Fruit fly (Drosophila melanogaster) whole organism, embryonic: ENCODE data around the gene c12.1.
A peak's percentile ranks its signal among the peaks of the same experiment; 100 is the strongest.

Source experiments
- Atf-2 ChIP-seq: fragments of 200-800 bp; sonication (Bioruptor generic); optimal IDR thresholded peaks from 2 replicates; lab custom pipeline; 2016; ENCODE audit warnings: missing biosample characterization, missing genetic modification characterization
- Atf6 ChIP-seq: fragments of 200-800 bp; sonication (Bioruptor generic); IDR thresholded peaks from 2 replicates; pipeline ENCODE4 v1.3.6; 2022; ENCODE audit warnings: missing biosample characterization, missing genetic modification characterization
- B-H2 ChIP-seq: fragments of 200-800 bp; sonication (Bioruptor generic); optimal IDR thresholded peaks from 2 replicates; lab custom pipeline; 2018; ENCODE audit warnings: missing biosample characterization, mild to moderate bottlenecking, missing genetic modification characterization
- Bgb ChIP-seq: fragments of 200-800 bp; sonication (Bioruptor generic); IDR thresholded peaks from 2 replicates; pipeline ENCODE4 v1.3.6; 2022; ENCODE audit warnings: missing biosample characterization, missing genetic modification characterization; ENCODE audit not compliant: partially characterized antibody
- CG10565 ChIP-seq: fragments of 200-800 bp; sonication (Bioruptor generic); optimal IDR thresholded peaks from 3 replicates; lab custom pipeline; 2016; ENCODE audit warnings: missing biosample characterization, mild to moderate bottlenecking, missing genetic modification characterization
- CG14667 ChIP-seq: fragments of 200-800 bp; sonication (Bioruptor generic); IDR thresholded peaks from 2 replicates; pipeline ENCODE4 v1.3.6; 2022; ENCODE audit warnings: missing biosample characterization, missing genetic modification characterization
- CG16813 ChIP-seq: fragments of 200-800 bp; sonication (Bioruptor generic); IDR thresholded peaks from 3 replicates; pipeline ENCODE4 v1.3.6; 2022; ENCODE audit warnings: missing biosample characterization, missing genetic modification characterization; ENCODE audit not compliant: partially characterized antibody
- CG16863 ChIP-seq: fragments of 200-800 bp; sonication (Bioruptor generic); optimal IDR thresholded peaks from 3 replicates; lab custom pipeline; 2016; ENCODE audit warnings: missing biosample characterization, missing genetic modification characterization
- CG17385 ChIP-seq: fragments of 200-800 bp; sonication (Bioruptor generic); optimal IDR thresholded peaks from 3 replicates; lab custom pipeline; 2018; ENCODE audit warnings: missing biosample characterization, mild to moderate bottlenecking, missing genetic modification characterization
- CG1792 ChIP-seq: fragments of 200-800 bp; sonication (Bioruptor generic); optimal IDR thresholded peaks from 2 replicates; lab custom pipeline; 2016; ENCODE audit warnings: missing biosample characterization, missing genetic modification characterization
- CG18476 ChIP-seq: fragments of 200-800 bp; sonication (Bioruptor generic); optimal IDR thresholded peaks from 2 replicates; lab custom pipeline; 2016; ENCODE audit warnings: missing biosample characterization, mild to moderate bottlenecking, missing genetic modification characterization
- CG2120 ChIP-seq: fragments of 200-800 bp; sonication (Bioruptor generic); optimal IDR thresholded peaks from 3 replicates; lab custom pipeline; 2016; ENCODE audit warnings: missing biosample characterization, missing genetic modification characterization
- CG30431 ChIP-seq: fragments of 200-800 bp; sonication (Bioruptor generic); optimal IDR thresholded peaks from 2 replicates; lab custom pipeline; 2017; ENCODE audit warnings: missing biosample characterization, missing genetic modification characterization
- CG33557 ChIP-seq: fragments of 200-800 bp; sonication (Bioruptor generic); optimal IDR thresholded peaks from 2 replicates; lab custom pipeline; 2019; ENCODE audit warnings: missing biosample characterization, mild to moderate bottlenecking, missing genetic modification characterization, moderate library complexity
- CG34376 ChIP-seq: fragments of 200-800 bp; sonication (Bioruptor generic); optimal IDR thresholded peaks from 2 replicates; lab custom pipeline; 2018; ENCODE audit warnings: missing biosample characterization, mild to moderate bottlenecking, missing genetic modification characterization
- CG4404 ChIP-seq: fragments of 200-800 bp; sonication (Bioruptor generic); IDR thresholded peaks from 2 replicates; pipeline ENCODE4 v1.3.6; 2022; ENCODE audit warnings: missing biosample characterization, missing genetic modification characterization
- CG6813 ChIP-seq: fragments of 200-800 bp; sonication (Bioruptor generic); optimal IDR thresholded peaks from 2 replicates; lab custom pipeline; 2017; ENCODE audit warnings: missing biosample characterization, missing genetic modification characterization, mild to moderate bottlenecking, moderate library complexity, missing genetic modification reagents
- CG7745 ChIP-seq: fragments of 200-800 bp; sonication (Bioruptor generic); optimal IDR thresholded peaks from 2 replicates; lab custom pipeline; 2018; ENCODE audit warnings: missing biosample characterization, mild to moderate bottlenecking, missing genetic modification characterization, moderate library complexity
- CG7839 ChIP-seq: fragments of 200-800 bp; sonication (Bioruptor generic); optimal IDR thresholded peaks from 3 replicates; lab custom pipeline; 2018; ENCODE audit warnings: missing biosample characterization, mild to moderate bottlenecking, missing genetic modification characterization, moderate library complexity
- CG7963 ChIP-seq: fragments of 200-800 bp; sonication (Bioruptor generic); IDR thresholded peaks from 3 replicates; pipeline ENCODE4 v1.3.6; 2022; ENCODE audit warnings: missing biosample characterization, missing genetic modification characterization; ENCODE audit not compliant: partially characterized antibody
- CG8388 ChIP-seq: fragments of 200-800 bp; sonication (Bioruptor generic); optimal IDR thresholded peaks from 2 replicates; lab custom pipeline; 2019; ENCODE audit warnings: missing biosample characterization, mild to moderate bottlenecking, missing genetic modification characterization, moderate library complexity
- Deaf1 ChIP-seq: fragments of 200-800 bp; optimal IDR thresholded peaks from 3 replicates; lab custom pipeline; 2019; ENCODE audit warnings: missing biosample characterization, mild to moderate bottlenecking, missing genetic modification characterization, moderate library complexity
- Dll ChIP-seq: fragments of 200-800 bp; sonication (Bioruptor generic); IDR thresholded peaks from 4 replicates; pipeline ENCODE4 v1.3.6; 2022; ENCODE audit warnings: missing biosample characterization, missing genetic modification characterization; ENCODE audit not compliant: partially characterized antibody
- Doc2 ChIP-seq: fragments of 200-800 bp; sonication (Bioruptor generic); IDR thresholded peaks from 2 replicates; pipeline ENCODE4 v1.3.6; 2022; ENCODE audit warnings: missing biosample characterization, missing genetic modification characterization
- ERR ChIP-seq: fragments of 200-800 bp; sonication (Bioruptor generic); optimal IDR thresholded peaks from 2 replicates; lab custom pipeline; 2016; ENCODE audit warnings: missing biosample characterization, missing genetic modification characterization
- Ets97D ChIP-seq: fragments of 200-800 bp; sonication (Bioruptor generic); optimal IDR thresholded peaks from 3 replicates; lab custom pipeline; 2016; ENCODE audit warnings: missing biosample characterization, missing genetic modification characterization
- H2.0 ChIP-seq: fragments of 200-800 bp; sonication (Bioruptor generic); IDR thresholded peaks from 2 replicates; pipeline ENCODE4 v1.3.6; 2022; ENCODE audit warnings: missing biosample characterization, missing genetic modification characterization
- MBD-R2 ChIP-seq: fragments of 200-800 bp; sonication (Bioruptor generic); IDR thresholded peaks from 2 replicates; pipeline ENCODE4 v1.3.6; 2022; ENCODE audit warnings: missing biosample characterization, missing genetic modification characterization
- Nf-YB ChIP-seq: fragments of 200-800 bp; sonication (Bioruptor generic); optimal IDR thresholded peaks from 3 replicates; lab custom pipeline; 2019; ENCODE audit warnings: missing biosample characterization, mild to moderate bottlenecking, missing genetic modification characterization, moderate library complexity
- Oaz ChIP-seq: fragments of 200-800 bp; sonication (Bioruptor generic); IDR thresholded peaks from 2 replicates; pipeline ENCODE4 v1.3.6; 2022; ENCODE audit warnings: missing biosample characterization, missing genetic modification characterization
- Optix ChIP-seq: fragments of 200-800 bp; sonication (Bioruptor generic); IDR thresholded peaks from 3 replicates; pipeline ENCODE4 v1.3.6; 2022; ENCODE audit warnings: missing biosample characterization, missing genetic modification characterization
- PHDP ChIP-seq: fragments of 200-800 bp; sonication (Bioruptor generic); optimal IDR thresholded peaks from 3 replicates; lab custom pipeline; 2018; ENCODE audit warnings: missing biosample characterization, mild to moderate bottlenecking, missing genetic modification characterization, moderate library complexity
- Trl ChIP-seq, 3 experiments: fragments of >200 bp in 2 of 3; fragments of 200-800 bp in 1 of 3; sonication (Bioruptor generic) in 1 of 3; optimal IDR thresholded peaks; 2 replicates in 1 of 3; 3 replicates in 2 of 3; lab custom pipeline; 2016 to 2017; ENCODE audit warnings: missing biosample characterization in 1 of 3, missing genetic modification characterization in 1 of 3
- Usf ChIP-seq: fragments of 200-800 bp; sonication (Bioruptor generic); optimal IDR thresholded peaks from 2 replicates; lab custom pipeline; 2017; ENCODE audit warnings: missing genotype, missing biosample characterization, missing genetic modification characterization
- caup ChIP-seq: fragments of 200-800 bp; sonication (Bioruptor generic); optimal IDR thresholded peaks from 3 replicates; lab custom pipeline; 2017; ENCODE audit warnings: missing biosample characterization, mild to moderate bottlenecking, missing genetic modification characterization, moderate library complexity; ENCODE audit not compliant: severe bottlenecking
- chinmo ChIP-seq: fragments of 200-800 bp; sonication (Bioruptor generic); IDR thresholded peaks from 4 replicates; pipeline ENCODE4 v1.3.6; 2022; ENCODE audit warnings: missing biosample characterization, missing genetic modification characterization; ENCODE audit not compliant: partially characterized antibody
- dm ChIP-seq: fragments of 200-800 bp; sonication (Bioruptor generic); optimal IDR thresholded peaks from 3 replicates; lab custom pipeline; 2016; ENCODE audit warnings: missing biosample characterization, missing genetic modification characterization
- gt ChIP-seq: fragments of 200-800 bp; sonication (Bioruptor generic); IDR thresholded peaks from 2 replicates; pipeline ENCODE4 v1.3.6; 2022; ENCODE audit warnings: missing biosample characterization, missing genetic modification characterization
- knrl ChIP-seq: fragments of 200-800 bp; sonication (Bioruptor generic); IDR thresholded peaks from 3 replicates; pipeline ENCODE4 v1.3.6; 2022; ENCODE audit warnings: missing biosample characterization, missing genetic modification characterization; ENCODE audit not compliant: partially characterized antibody
- lilli ChIP-seq: fragments of 200-800 bp; sonication (Bioruptor generic); optimal IDR thresholded peaks from 3 replicates; lab custom pipeline; 2016; ENCODE audit warnings: missing biosample characterization, missing genetic modification characterization
- maf-S ChIP-seq: fragments of 200-800 bp; sonication (Bioruptor generic); optimal IDR thresholded peaks from 2 replicates; lab custom pipeline; 2016; ENCODE audit warnings: missing biosample characterization, missing genetic modification characterization
- pho ChIP-seq: fragments of 200-800 bp; sonication (Bioruptor generic); optimal IDR thresholded peaks from 2 replicates; lab custom pipeline; 2016; ENCODE audit warnings: missing biosample characterization, missing genetic modification characterization
- rib ChIP-seq: fragments of 200-800 bp; sonication (Bioruptor generic); IDR thresholded peaks from 2 replicates; pipeline ENCODE4 v1.3.6; 2022; ENCODE audit warnings: missing biosample characterization, missing genetic modification characterization
- sisA ChIP-seq: fragments of 200-800 bp; sonication (Bioruptor generic); IDR thresholded peaks from 2 replicates; pipeline ENCODE4 v1.3.6; 2022; ENCODE audit warnings: missing biosample characterization, missing genetic modification characterization
- so ChIP-seq: fragments of 200-800 bp; sonication (Bioruptor generic); IDR thresholded peaks from 3 replicates; pipeline ENCODE4 v1.3.6; 2022; ENCODE audit warnings: missing biosample characterization, missing genetic modification characterization
- toy ChIP-seq: fragments of 200-800 bp; sonication (Bioruptor generic); IDR thresholded peaks from 2 replicates; pipeline ENCODE4 v1.3.6; 2022; ENCODE audit warnings: missing biosample characterization, missing genetic modification characterization
- wdn ChIP-seq: fragments of 200-800 bp; sonication (Bioruptor generic); IDR thresholded peaks from 2 replicates; pipeline ENCODE4 v1.3.6; 2022; ENCODE audit warnings: missing biosample characterization, missing genetic modification characterization

c12.1 gene

dm6 chrX:9352112-9353096, 33.4 kb upstream of the c12.1 start (continued):
- TF ChIP-seq wdn (GFP tag; lab: Robert Waterston, UW) (peak; percentile 86), maf-S (GFP tag; lab: Kevin White, UChicago) (peak; percentile 30), pho (GFP tag; lab: Kevin White, UChicago) (peak; percentile 78), sisA (peak; percentile 64), MBD-R2 (GFP tag; lab: Robert Waterston, UW) (peak; percentile 50; the same call in 1 of the 2 replicates), Doc2 (GFP tag; lab: Robert Waterston, UW) (no peak), caup (GFP tag; lab: Kevin White, UChicago) (peak; percentile 88), B-H2 (GFP tag; lab: Kevin White, UChicago) (peak; percentile 60), PHDP (tag; lab: Kevin White, UChicago) (peak; percentile 88), CG6813 (GFP tag; lab: Kevin White, UChicago) (peak; percentile 80), ERR (GFP tag; lab: Kevin White, UChicago) (peak; percentile 39), Nf-YB (GFP tag; lab: Kevin White, UChicago) (peak; percentile 61), CG1792 (GFP tag; lab: Kevin White, UChicago) (peak; percentile 65), Deaf1 (tag; lab: Kevin White, UChicago) (peak; percentile 66), CG7839 (tag; lab: Kevin White, UChicago) (peak; percentile 92), H2.0 (GFP tag; lab: Robert Waterston, UW) (peak; percentile 67), Bgb (GFP tag; lab: Robert Waterston, UW) (no peak), toy (GFP tag; lab: Robert Waterston, UW) (0 out of 2 replicates have a peak, but pooled peaks have one; percentile 43), CG14667 (GFP tag; lab: Robert Waterston, UW) (peak; percentile 50), gt (GFP tag; lab: Robert Waterston, UW) (peak; percentile 21; the same call in 1 of the 2 replicates), CG7745 (tag; lab: Kevin White, UChicago) (no peak), CG10565 (GFP tag; lab: Kevin White, UChicago) (no peak), Trl (optimal IDR thresholded peaks at IDR 0.05; lab: Kevin White, UChicago) (no peak), Trl (GFP tag; optimal IDR thresholded peaks at IDR 0.05; lab: Kevin White, UChicago) (peak; percentile 62), so (GFP tag; lab: Robert Waterston, UW) (peak; percentile 83), Atf6 (peak; percentile 84), CG18476 (GFP tag; lab: Kevin White, UChicago) (peak; percentile 76), rib (GFP tag; lab: Robert Waterston, UW) (peak; percentile 70; the same call in 1 of the 2 replicates), dm (GFP tag; lab: Kevin White, UChicago) (peak; percentile 1), Dll (GFP tag; lab: Robert Waterston, UW) (no peak), Ets97D (GFP tag; lab: Kevin White, UChicago) (peak; percentile 38), Oaz (GFP tag; lab: Robert Waterston, UW) (peak; percentile 69), lilli (GFP tag; lab: Kevin White, UChicago) (peak; percentile 87), CG30431 (GFP tag; lab: Kevin White, UChicago) (peak; percentile 64), Atf-2 (GFP tag; lab: Kevin White, UChicago) (peak; percentile 34), CG33557 (GFP tag; lab: Kevin White, UChicago) (no peak), CG7963 (GFP tag; lab: Robert Waterston, UW) (no peak), chinmo (GFP tag; lab: Robert Waterston, UW) (no peak), Optix (GFP tag; lab: Robert Waterston, UW) (peak; percentile 42; the same call in 1 of the 3 replicates), CG17385 (GFP tag; lab: Kevin White, UChicago) (peak; percentile 81), CG4404 (peak; percentile 46), Usf (peak; percentile 62), CG16813 (GFP tag; lab: Robert Waterston, UW) (no peak), CG34376 (GFP tag; lab: Kevin White, UChicago) (peak; percentile 72), CG16863 (GFP tag; lab: Kevin White, UChicago) (peak; percentile 64), knrl (GFP tag; lab: Robert Waterston, UW) (no peak), CG8388 (peak; percentile 78), CG2120 (GFP tag; lab: Kevin White, UChicago) (peak; percentile 90)
